Fruit fly (Drosophila melanogaster) Kc167 (cell line): ENCODE data around the gene CG10184.

ENCODE experiments used
- Sin3A ChIP-seq: fragments of >200 bp; optimal IDR thresholded peaks from 2 replicates; lab custom pipeline; 2018; ENCODE audit warnings: missing external identifiers
- h ChIP-seq: fragments of >200 bp; optimal IDR thresholded peaks from 3 replicates; lab custom pipeline; 2018; ENCODE audit warnings: missing external identifiers

DNA sequence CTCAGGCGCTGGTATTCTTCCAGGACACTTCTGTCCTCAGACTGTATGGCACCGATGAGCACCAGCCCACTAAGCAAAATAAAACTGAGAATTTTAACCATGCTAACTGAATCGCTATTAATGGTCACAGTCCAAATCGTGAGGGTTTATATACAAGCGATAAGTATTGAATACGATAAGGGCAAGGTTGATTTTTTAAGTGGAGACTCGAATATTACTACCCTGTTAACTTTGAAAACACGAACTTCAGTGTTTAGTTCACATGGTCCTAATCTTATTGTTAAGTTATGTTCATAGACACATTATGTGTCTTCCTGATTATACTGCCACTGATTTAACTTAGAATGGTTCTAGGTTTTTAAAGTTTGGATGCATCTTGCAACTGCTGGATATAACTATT, 12.6 kb downstream of the CG10184 start, which contains the start of gene CG33337:
- TF ChIP-seq Sin3A = no peak
- TF ChIP-seq h (lab: Kevin White, UChicago) = no peak
